Fruit fly (Drosophila melanogaster): ENCODE measurements around the gene Osbp.

dm6 chr3R:24917814-24918636, 20.0 kb downstream of the Osbp start, which contains the start of the genes PIG-S, sud1 and CG11168:
- no peak for TF ChIP-seq psq (optimal IDR thresholded peaks at IDR 0.05)
- TF ChIP-seq EcR (GFP tag; optimal IDR thresholded peaks at IDR 0.05): no peak
- TF ChIP-seq usp (GFP tag; optimal IDR thresholded peaks at IDR 0.05): no peak
- TF ChIP-seq Dll (optimal IDR thresholded peaks at IDR 0.05): no peak
- TF ChIP-seq pan (optimal IDR thresholded peaks at IDR 0.05): no peak
- no peak for TF ChIP-seq CG8478 (optimal IDR thresholded peaks at IDR 0.05)
